Worm (Caenorhabditis elegans) whole organism, midembryonic: ENCODE data around the gene ift-43.

ENCODE experiments used
- T22C8.4 ChIP-seq: fragments of 200-800 bp; sonication (Bioruptor generic); IDR thresholded peaks from 2 replicates; pipeline ENCODE4 v1.3.6; 2022; ENCODE audit warnings: missing genetic modification characterization, missing compliant biosample characterization
- cog-1 ChIP-seq: sonication (generic microtip); optimal IDR thresholded peaks from 2 replicates; lab custom pipeline; 2016; ENCODE audit warnings: missing genetic modification characterization, missing compliant biosample characterization
- flt-1 ChIP-seq: fragments of 200-800 bp; sonication (Bioruptor generic); IDR thresholded peaks from 2 replicates; pipeline ENCODE4 v1.3.6; 2022; ENCODE audit warnings: missing genetic modification characterization, missing compliant biosample characterization
- klf-2 ChIP-seq: fragments of 200-800 bp; sonication (Bioruptor generic); conservative IDR thresholded peaks from 2 replicates; pipeline ENCODE4 v1.3.6; 2022; ENCODE audit warnings: missing genetic modification reagents, missing genetic modification characterization, missing compliant biosample characterization
- med-1 ChIP-seq: sonication (generic microtip); optimal IDR thresholded peaks from 2 replicates; lab custom pipeline; 2017; ENCODE audit warnings: missing genetic modification characterization, mild to moderate bottlenecking, missing compliant biosample characterization, antibody characterized with exemption, missing genetic modification reagents; ENCODE audit not compliant: insufficient read depth
- ref-1 ChIP-seq: fragments of 200-800 bp; sonication (Bioruptor generic); conservative IDR thresholded peaks from 2 replicates; pipeline ENCODE4 v1.3.6; 2022; ENCODE audit warnings: missing genetic modification reagents, missing genetic modification characterization, missing compliant biosample characterization
- tab-1 ChIP-seq: fragments of 200-800 bp; sonication (Bioruptor generic); IDR thresholded peaks from 2 replicates; pipeline ENCODE4 v1.3.6; 2022; ENCODE audit warnings: missing genetic modification characterization, missing compliant biosample characterization
- ztf-23 ChIP-seq: fragments of 200-800 bp; sonication (Bioruptor generic); IDR thresholded peaks from 2 replicates; pipeline ENCODE4 v1.3.6; 2022; ENCODE audit warnings: missing genetic modification reagents, missing genetic modification characterization, missing compliant biosample characterization
- ztf-29 ChIP-seq: fragments of 200-800 bp; sonication (Bioruptor generic); IDR thresholded peaks from 2 replicates; pipeline ENCODE4 v1.3.6; 2022; ENCODE audit warnings: missing genetic modification reagents, missing genetic modification characterization, missing compliant biosample characterization

ift-43 gene

DNA sequence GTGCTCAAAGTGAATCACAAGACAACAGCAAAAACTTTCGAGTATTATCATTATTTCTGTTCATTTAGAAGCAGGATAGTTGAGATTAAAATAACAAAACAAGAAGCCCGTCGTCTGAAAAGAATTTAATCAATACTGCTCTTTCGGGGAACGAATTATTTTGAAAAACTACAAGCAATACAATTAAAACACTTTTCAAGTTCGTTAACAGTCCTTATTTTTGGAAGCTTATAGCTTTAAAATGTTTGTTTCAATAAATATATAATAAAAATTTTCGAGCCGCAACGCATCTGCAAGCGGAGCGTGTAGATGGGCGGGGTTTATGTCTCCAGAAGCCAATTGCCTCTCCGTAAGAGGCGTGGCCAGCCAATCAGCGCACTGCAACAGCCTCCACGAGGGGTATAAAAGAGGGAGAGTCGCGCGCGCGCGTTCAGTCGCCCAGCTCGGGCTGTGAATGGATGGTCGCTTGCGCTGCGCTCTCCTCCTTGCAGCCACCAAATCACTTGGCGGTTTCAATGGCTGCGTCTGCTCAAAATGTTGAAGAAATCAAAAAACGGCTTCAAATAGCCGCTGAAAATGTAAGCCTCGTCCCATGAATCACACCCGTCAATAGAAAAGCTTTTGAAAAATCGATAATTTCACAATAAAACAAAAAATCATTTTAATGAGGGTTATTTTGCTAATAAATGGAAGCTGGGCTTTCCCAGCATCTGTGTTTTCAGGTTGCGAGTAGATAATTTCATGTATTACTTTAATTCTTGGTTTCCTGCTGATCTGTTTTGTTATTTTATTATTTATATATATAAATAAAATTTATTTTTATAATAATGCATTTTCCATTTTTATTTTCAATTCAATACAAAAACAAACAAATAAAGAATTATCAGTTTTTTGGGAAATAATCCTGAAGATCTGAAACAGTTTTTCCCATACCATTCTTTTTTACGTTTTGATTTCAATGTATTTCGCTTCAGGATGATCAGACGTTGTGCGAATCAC lies at the start of gene ift-43, which contains the start of gene mdt-26:
Gene ift-43, minus strand, starts transcription at position 51 of the 999 bp plus-strand sequence.
Gene mdt-26, plus strand, starts transcription at position 446 of the 999 bp plus-strand sequence.
- TF ChIP-seq ref-1 (GFP tag; lab: Robert Waterston, UW) (0 out of 2 replicates have a peak, but pooled peaks have one; percentile 7), klf-2 (GFP tag; lab: Robert Waterston, UW) (peak; percentile 48; the same call in 1 of the 2 replicates), tab-1 (GFP tag; lab: Robert Waterston, UW) (peak; percentile 76), ztf-29 (GFP tag; lab: Robert Waterston, UW) (peak; percentile 61; the same call in 1 of the 2 replicates), cog-1 (tag; lab: Kevin White, UChicago) (peak; percentile 18), ztf-23 (GFP tag; lab: Robert Waterston, UW) (peak; percentile 80), flt-1 (GFP tag; lab: Robert Waterston, UW) (peak; percentile 86), med-1 (GFP tag; lab: Kevin White, UChicago) (peak; percentile 56), T22C8.4 (GFP tag; lab: Robert Waterston, UW) (peak; percentile 78)

DNA sequence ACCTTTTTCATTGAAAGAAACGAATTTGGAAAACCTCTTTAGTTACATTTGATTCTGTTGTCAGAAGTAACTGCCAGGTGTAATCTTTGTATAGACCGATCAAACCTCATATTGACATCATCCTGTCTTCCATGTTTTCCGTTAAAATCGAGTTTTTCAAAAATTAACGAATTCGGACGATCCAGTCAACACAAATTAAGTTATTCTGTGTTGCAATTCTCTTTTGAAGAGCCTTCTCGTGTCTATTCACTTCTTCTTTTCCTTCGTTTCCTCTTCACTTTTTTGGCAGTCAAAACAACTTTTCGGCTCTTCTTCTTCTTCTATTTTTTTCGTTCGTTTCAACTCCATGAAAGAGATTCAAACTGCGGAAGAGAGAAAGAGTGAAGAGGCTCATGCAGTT lies 47.6 kb upstream of the ift-43 start:
- no peak for TF ChIP-seq flt-1 (GFP tag; lab: Robert Waterston, UW)
- TF ChIP-seq ztf-29 (GFP tag; lab: Robert Waterston, UW): no peak
- no peak for TF ChIP-seq cog-1 (tag; lab: Kevin White, UChicago)
- no peak for TF ChIP-seq ztf-23 (GFP tag; lab: Robert Waterston, UW)

DNA sequence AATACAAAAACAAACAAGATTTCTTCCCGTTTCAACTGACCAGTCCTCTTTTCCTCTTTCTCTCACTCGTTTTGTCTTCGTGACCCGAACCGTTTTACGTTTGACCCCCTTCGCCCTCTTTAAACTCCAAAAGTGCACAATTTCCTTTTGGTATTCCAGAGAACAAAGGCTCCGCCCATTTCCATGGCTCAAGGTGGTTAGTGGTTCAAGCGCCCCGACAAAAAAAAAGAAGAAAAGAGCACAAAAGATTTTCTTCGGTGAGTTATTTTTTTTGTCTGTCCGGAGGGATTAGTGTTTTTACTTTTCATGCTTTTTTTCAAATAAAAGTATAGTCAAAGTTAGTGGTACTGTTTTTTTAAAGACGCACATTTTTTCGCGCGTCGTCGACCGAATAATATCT lies 46.9 kb upstream of the ift-43 start, which contains the start of gene osta-2:
Gene osta-2, plus strand, starts transcription at position 160 of the 400 bp plus-strand sequence.
- TF ChIP-seq cog-1 (tag; lab: Kevin White, UChicago): no peak
- no peak for TF ChIP-seq ref-1 (GFP tag; lab: Robert Waterston, UW)
- no peak for TF ChIP-seq klf-2 (GFP tag; lab: Robert Waterston, UW)
- no peak for TF ChIP-seq tab-1 (GFP tag; lab: Robert Waterston, UW)
- no peak for TF ChIP-seq flt-1 (GFP tag; lab: Robert Waterston, UW)
- TF ChIP-seq med-1 (GFP tag; lab: Kevin White, UChicago): no peak
- no peak for TF ChIP-seq ztf-23 (GFP tag; lab: Robert Waterston, UW)
- no peak for TF ChIP-seq ztf-29 (GFP tag; lab: Robert Waterston, UW)
- no peak for TF ChIP-seq T22C8.4 (GFP tag; lab: Robert Waterston, UW)

DNA sequence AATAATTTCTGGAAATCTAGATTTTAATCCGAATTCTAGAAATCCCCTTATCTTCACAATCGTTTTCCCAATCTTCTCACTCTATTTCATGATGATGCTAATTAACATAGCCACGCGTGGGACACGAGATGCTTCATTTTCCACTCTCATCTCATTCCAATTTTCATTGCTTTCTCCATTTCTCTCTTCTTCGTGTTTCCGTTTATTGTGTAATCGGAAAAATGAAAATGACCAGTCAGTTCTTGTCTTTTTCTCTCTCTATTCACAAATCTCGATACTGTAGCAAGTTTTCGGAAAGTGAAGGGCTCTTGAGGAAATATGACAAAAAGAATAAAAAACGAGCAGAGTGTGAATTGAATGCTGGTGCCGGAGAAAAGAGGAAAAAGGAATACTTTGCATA lies 43.9 kb upstream of the ift-43 start:
- TF ChIP-seq klf-2 (GFP tag; lab: Robert Waterston, UW) (no peak), med-1 (GFP tag; lab: Kevin White, UChicago) (no peak), cog-1 (tag; lab: Kevin White, UChicago) (no peak), tab-1 (GFP tag; lab: Robert Waterston, UW) (no peak), ztf-29 (GFP tag; lab: Robert Waterston, UW) (no peak), T22C8.4 (GFP tag; lab: Robert Waterston, UW) (no peak), ref-1 (GFP tag; lab: Robert Waterston, UW) (no peak), ztf-23 (GFP tag; lab: Robert Waterston, UW) (no peak), flt-1 (GFP tag; lab: Robert Waterston, UW) (no peak)

DNA sequence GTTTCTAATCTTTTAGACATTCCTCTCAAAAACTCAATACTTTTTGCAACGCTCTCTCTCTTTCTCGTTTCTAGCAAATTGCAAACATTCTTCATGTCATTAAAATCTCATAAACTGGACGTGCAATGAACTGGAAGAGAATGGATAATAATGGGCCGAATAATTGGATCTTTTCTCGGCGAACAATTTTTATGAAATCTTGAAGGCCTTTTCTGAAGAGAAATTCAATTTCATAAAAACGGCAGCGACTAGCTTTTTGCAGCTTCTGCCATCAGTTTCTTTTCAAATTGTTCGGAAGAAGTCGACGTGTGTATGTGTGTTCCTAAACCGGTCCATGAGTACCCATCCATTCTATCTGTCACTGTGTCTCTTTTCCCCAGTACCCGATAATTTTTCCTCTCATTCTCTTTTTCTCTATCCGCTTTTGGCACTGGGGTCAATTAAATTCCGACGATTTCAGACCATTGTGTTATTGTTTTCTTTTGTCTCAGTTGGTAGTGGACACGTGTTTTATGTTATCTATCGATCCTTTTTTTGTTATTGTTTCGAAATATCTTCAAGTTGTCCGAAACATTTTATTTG lies 42.1 kb upstream of the ift-43 start:
- TF ChIP-seq ztf-29 (GFP tag; lab: Robert Waterston, UW): no peak
- TF ChIP-seq ztf-23 (GFP tag; lab: Robert Waterston, UW): 0 out of 2 replicates have a peak, but pooled peaks have one; percentile 11

DNA sequence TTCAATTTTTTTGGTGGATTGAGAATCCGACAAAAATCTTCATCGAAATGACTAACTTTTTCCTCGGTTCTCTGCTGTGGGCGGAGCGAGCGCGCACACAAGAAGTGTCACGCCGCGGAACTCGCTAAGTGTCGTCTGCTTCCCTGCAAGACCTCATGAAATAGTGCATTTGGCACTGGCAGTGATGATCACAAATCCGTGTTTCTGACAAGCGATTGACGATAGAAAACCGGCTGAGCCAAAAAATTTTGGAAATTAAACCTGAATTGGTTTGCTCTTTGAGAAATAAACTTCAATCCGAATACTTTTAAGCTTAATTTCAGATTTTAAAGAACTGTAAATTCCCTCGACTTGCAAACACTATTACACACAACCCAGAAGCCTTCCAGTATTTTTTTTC lies 40.9 kb upstream of the ift-43 start:
- no peak for TF ChIP-seq ztf-23 (GFP tag; lab: Robert Waterston, UW)
- TF ChIP-seq klf-2 (GFP tag; lab: Robert Waterston, UW): no peak
- no peak for TF ChIP-seq T22C8.4 (GFP tag; lab: Robert Waterston, UW)
- TF ChIP-seq ztf-29 (GFP tag; lab: Robert Waterston, UW): no peak
- TF ChIP-seq med-1 (GFP tag; lab: Kevin White, UChicago): no peak
- no peak for TF ChIP-seq tab-1 (GFP tag; lab: Robert Waterston, UW)
- no peak for TF ChIP-seq ref-1 (GFP tag; lab: Robert Waterston, UW)
- TF ChIP-seq flt-1 (GFP tag; lab: Robert Waterston, UW): no peak
- TF ChIP-seq cog-1 (tag; lab: Kevin White, UChicago): no peak

DNA sequence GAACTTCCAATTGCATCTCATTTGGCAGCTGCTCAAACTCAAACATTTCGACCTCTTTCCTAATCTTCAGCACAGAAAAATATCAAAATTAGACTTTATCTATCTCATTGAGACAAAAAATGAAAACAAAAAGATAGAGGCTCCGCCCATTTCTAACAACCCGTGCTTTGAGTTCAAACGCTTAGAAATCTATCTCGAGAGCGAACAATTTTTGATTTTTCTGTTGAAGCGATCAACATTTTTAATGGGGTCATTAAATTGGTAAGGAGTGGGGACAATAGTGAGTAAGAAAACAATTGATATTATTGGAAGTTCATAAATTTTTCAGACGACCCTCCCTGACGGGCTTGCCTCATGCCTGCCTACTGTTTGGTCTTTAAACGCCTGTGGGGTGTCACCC lies 38.3 kb upstream of the ift-43 start, which contains the start of the genes C25H3.10 and C25H3.1:
Gene C25H3.10, minus strand, starts transcription at position 101 of the 400 bp plus-strand sequence.
Gene C25H3.1, plus strand, starts transcription at position 203 of the 400 bp plus-strand sequence.
- TF ChIP-seq flt-1 (GFP tag; lab: Robert Waterston, UW): no peak
- TF ChIP-seq ref-1 (GFP tag; lab: Robert Waterston, UW): no peak
- no peak for TF ChIP-seq ztf-29 (GFP tag; lab: Robert Waterston, UW)
- no peak for TF ChIP-seq klf-2 (GFP tag; lab: Robert Waterston, UW)
- no peak for TF ChIP-seq T22C8.4 (GFP tag; lab: Robert Waterston, UW)
- no peak for TF ChIP-seq tab-1 (GFP tag; lab: Robert Waterston, UW)
- no peak for TF ChIP-seq med-1 (GFP tag; lab: Kevin White, UChicago)
- TF ChIP-seq cog-1 (tag; lab: Kevin White, UChicago): no peak
- no peak for TF ChIP-seq ztf-23 (GFP tag; lab: Robert Waterston, UW)

DNA sequence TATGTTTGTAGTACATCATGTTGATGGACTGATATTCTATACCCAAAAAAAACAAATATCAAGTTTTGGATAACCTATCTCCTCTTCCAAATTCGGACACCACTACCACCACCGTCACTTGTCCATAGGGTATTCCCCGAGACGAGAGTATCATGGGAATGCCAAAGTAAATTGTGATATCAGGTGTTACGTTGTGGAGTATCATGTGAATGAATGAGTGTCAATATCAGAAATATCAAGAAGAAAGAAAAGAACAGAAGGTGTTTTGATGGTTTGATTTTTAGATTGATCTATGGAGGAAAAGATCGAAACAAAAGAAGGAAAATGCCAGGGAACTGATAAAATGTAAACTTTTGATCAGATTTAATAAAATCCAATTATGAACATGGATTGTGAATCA lies 37.7 kb upstream of the ift-43 start:
- no peak for TF ChIP-seq T22C8.4 (GFP tag; lab: Robert Waterston, UW)
- TF ChIP-seq tab-1 (GFP tag; lab: Robert Waterston, UW): no peak
- no peak for TF ChIP-seq ztf-23 (GFP tag; lab: Robert Waterston, UW)
- no peak for TF ChIP-seq ztf-29 (GFP tag; lab: Robert Waterston, UW)
- TF ChIP-seq med-1 (GFP tag; lab: Kevin White, UChicago): no peak
- no peak for TF ChIP-seq flt-1 (GFP tag; lab: Robert Waterston, UW)
- no peak for TF ChIP-seq ref-1 (GFP tag; lab: Robert Waterston, UW)
- no peak for TF ChIP-seq klf-2 (GFP tag; lab: Robert Waterston, UW)
- TF ChIP-seq cog-1 (tag; lab: Kevin White, UChicago): no peak
